Worm (Caenorhabditis elegans) whole organism, young adult: ENCODE data around the gene sto-3.

ENCODE experiments used
- F23B12.7 ChIP-seq: sonication (generic microtip); optimal IDR thresholded peaks from 2 replicates; lab custom pipeline; 2017; ENCODE audit warnings: missing genetic modification characterization, mild to moderate bottlenecking, missing compliant biosample characterization, antibody characterized with exemption, moderate library complexity; ENCODE audit not compliant: insufficient read depth
- Y53F4B.3 ChIP-seq: fragments of 200-800 bp; sonication (Bioruptor generic); IDR thresholded peaks from 2 replicates; pipeline ENCODE4 v1.3.6; 2022; ENCODE audit warnings: missing genetic modification reagents, missing genetic modification characterization, missing compliant biosample characterization
- Y95B8A.8 ChIP-seq: fragments of 200-800 bp; sonication (Bioruptor generic); IDR thresholded peaks from 2 replicates; pipeline ENCODE4 v1.3.6; 2022; ENCODE audit warnings: missing genetic modification reagents, missing genetic modification characterization, missing compliant biosample characterization
- ZK185.1 ChIP-seq: sonication (generic microtip); optimal IDR thresholded peaks from 2 replicates; lab custom pipeline; 2016; ENCODE audit warnings: mild to moderate bottlenecking, missing genetic modification characterization, missing compliant biosample characterization; ENCODE audit not compliant: poor library complexity, severe bottlenecking
- atf-7 ChIP-seq: sonication (generic microtip); optimal IDR thresholded peaks from 2 replicates; lab custom pipeline; 2017; ENCODE audit warnings: mild to moderate bottlenecking, missing genetic modification characterization, missing compliant biosample characterization
- attf-3 ChIP-seq: fragments of 200-800 bp; sonication (Bioruptor generic); conservative IDR thresholded peaks from 2 replicates; pipeline ENCODE4 v1.3.6; 2022; ENCODE audit warnings: missing genetic modification reagents, missing genetic modification characterization, missing compliant biosample characterization
- attf-5 ChIP-seq: fragments of 200-800 bp; sonication (Bioruptor generic); optimal IDR thresholded peaks from 2 replicates; lab custom pipeline; 2018; ENCODE audit warnings: mild to moderate bottlenecking, missing genetic modification characterization, missing compliant biosample characterization
- cebp-1 ChIP-seq, 2 experiments: fragments of 200-800 bp in 1 of 2; sonication (Bioruptor generic) in 1 of 2; sonication (generic microtip) in 1 of 2; IDR thresholded peaks in 1 of 2; optimal IDR thresholded peaks in 1 of 2; 2 replicates each; pipeline versions ENCODE4 v1.3.6 to Lab custom; 2017 to 2022; ENCODE audit warnings: missing compliant biosample characterization in 2 of 2, missing genetic modification characterization in 2 of 2, mild to moderate bottlenecking in 1 of 2, missing genetic modification reagents in 1 of 2, moderate library complexity in 1 of 2
- ceh-100 ChIP-seq: fragments of 200-800 bp; sonication (Bioruptor generic); IDR thresholded peaks from 2 replicates; pipeline ENCODE4 v1.3.6; 2022; ENCODE audit warnings: missing genetic modification reagents, missing genetic modification characterization, missing compliant biosample characterization
- ceh-27 ChIP-seq: fragments of 200-800 bp; sonication (Bioruptor generic); optimal IDR thresholded peaks from 2 replicates; lab custom pipeline; 2018; ENCODE audit warnings: mild to moderate bottlenecking, missing genetic modification characterization, moderate library complexity, missing compliant biosample characterization
- ceh-79 ChIP-seq: sonication (generic microtip); optimal IDR thresholded peaks from 2 replicates; lab custom pipeline; 2017; ENCODE audit warnings: mild to moderate bottlenecking, missing genetic modification characterization, missing compliant biosample characterization
- ceh-91 ChIP-seq: fragments of 200-800 bp; sonication (Bioruptor generic); IDR thresholded peaks from 2 replicates; pipeline ENCODE4 v1.3.6; 2022; ENCODE audit warnings: missing genetic modification reagents, missing genetic modification characterization, missing compliant biosample characterization
- dox-1 ChIP-seq: fragments of 200-800 bp; sonication (Bioruptor generic); IDR thresholded peaks from 2 replicates; pipeline ENCODE4 v1.3.6; 2022; ENCODE audit warnings: missing genetic modification reagents, missing genetic modification characterization, missing compliant biosample characterization
- efl-1 ChIP-seq: fragments of 150-350 bp; optimal IDR thresholded peaks from 2 replicates; lab custom pipeline; 2014; ENCODE audit warnings: missing biosample characterization, missing genetic modification reagents, missing genetic modification characterization
- ekl-4 ChIP-seq: fragments of 200-800 bp; sonication (Bioruptor generic); IDR thresholded peaks from 2 replicates; pipeline ENCODE4 v1.3.6; 2022; ENCODE audit warnings: missing genetic modification reagents, missing genetic modification characterization, missing compliant biosample characterization
- hmg-1.2 ChIP-seq: fragments of 200-800 bp; sonication (Bioruptor generic); IDR thresholded peaks from 2 replicates; pipeline ENCODE4 v1.3.6; 2022; ENCODE audit warnings: missing genetic modification reagents, missing genetic modification characterization, missing compliant biosample characterization
- let-607 ChIP-seq, 2 experiments: fragments of 200-800 bp in 1 of 2; sonication (Bioruptor generic) in 1 of 2; sonication (generic microtip) in 1 of 2; optimal IDR thresholded peaks; 2 replicates each; lab custom pipeline; 2016 to 2018; ENCODE audit warnings: mild to moderate bottlenecking in 2 of 2, missing compliant biosample characterization in 2 of 2, missing genetic modification characterization in 2 of 2, moderate library complexity in 2 of 2, missing genotype in 1 of 2
- lin-26 ChIP-seq: fragments of 200-800 bp; sonication (Bioruptor generic); IDR thresholded peaks from 2 replicates; pipeline ENCODE4 v1.3.6; 2022; ENCODE audit warnings: missing genetic modification reagents, missing genetic modification characterization, missing compliant biosample characterization
- lin-40 ChIP-seq: sonication (generic microtip); optimal IDR thresholded peaks from 2 replicates; lab custom pipeline; 2016; ENCODE audit warnings: missing genetic modification characterization, mild to moderate bottlenecking, missing compliant biosample characterization, missing genotype, missing genetic modification reagents
- madf-3 ChIP-seq: fragments of 200-800 bp; sonication (Bioruptor generic); IDR thresholded peaks from 2 replicates; pipeline ENCODE4 v1.3.6; 2022; ENCODE audit warnings: missing genetic modification reagents, missing genetic modification characterization, missing compliant biosample characterization
- madf-6 ChIP-seq: fragments of 200-800 bp; sonication (Bioruptor generic); IDR thresholded peaks from 2 replicates; pipeline ENCODE4 v1.3.6; 2022; ENCODE audit warnings: missing genetic modification reagents, missing genetic modification characterization, missing compliant biosample characterization
- mcd-1 ChIP-seq: fragments of 200-800 bp; sonication (Bioruptor generic); IDR thresholded peaks from 2 replicates; pipeline ENCODE4 v1.3.6; 2022; ENCODE audit warnings: missing genetic modification reagents, missing genetic modification characterization, missing compliant biosample characterization
- nhr-120 ChIP-seq: fragments of 200-800 bp; sonication (Bioruptor generic); IDR thresholded peaks from 2 replicates; pipeline ENCODE4 v1.3.6; 2022; ENCODE audit warnings: missing genetic modification characterization, missing compliant biosample characterization
- nhr-179 ChIP-seq: sonication (generic microtip); optimal IDR thresholded peaks from 2 replicates; lab custom pipeline; 2016; ENCODE audit warnings: mild to moderate bottlenecking, missing genetic modification characterization, missing compliant biosample characterization
- nhr-80 ChIP-seq: sonication (generic microtip); optimal IDR thresholded peaks from 2 replicates; lab custom pipeline; 2016; ENCODE audit warnings: missing genetic modification characterization, missing compliant biosample characterization
- pha-4 ChIP-seq: fragments of 150-350 bp; sonication (generic microtip); optimal IDR thresholded peaks from 2 replicates; lab custom pipeline; 2014; ENCODE audit warnings: missing biosample characterization, missing genetic modification reagents, missing genetic modification characterization
- snpc-1.1 ChIP-seq: sonication (generic microtip); optimal IDR thresholded peaks from 2 replicates; lab custom pipeline; 2017; ENCODE audit warnings: missing genetic modification characterization, mild to moderate bottlenecking, missing compliant biosample characterization, antibody characterized with exemption, moderate library complexity, missing genotype, missing genetic modification reagents; ENCODE audit not compliant: insufficient read depth
- snpc-4 ChIP-seq, 5 experiments: fragments of 150-350 bp in 1 of 5; sonication (generic microtip) in 4 of 5; optimal IDR thresholded peaks; 2 replicates each; lab custom pipeline; 2014 to 2018; ENCODE audit warnings: missing genetic modification characterization in 5 of 5, missing biosample characterization in 3 of 5, antibody characterized with exemption in 2 of 5, mild to moderate bottlenecking in 2 of 5, missing compliant biosample characterization in 2 of 5, missing genotype in 2 of 5, moderate library complexity in 2 of 5, missing genetic modification reagents in 1 of 5
- tbp1 ChIP-seq: fragments of 200-800 bp; sonication (Bioruptor generic); optimal IDR thresholded peaks from 2 replicates; lab custom pipeline; 2018; ENCODE audit warnings: mild to moderate bottlenecking, missing genetic modification characterization, missing compliant biosample characterization
- unc-130 ChIP-seq: sonication (generic microtip); optimal IDR thresholded peaks from 2 replicates; lab custom pipeline; 2016; ENCODE audit warnings: missing genetic modification reagents, missing genetic modification characterization, missing compliant biosample characterization
- ztf-18 ChIP-seq: sonication (generic microtip); optimal IDR thresholded peaks from 2 replicates; lab custom pipeline; 2016; ENCODE audit warnings: missing genotype, mild to moderate bottlenecking, missing genetic modification characterization, missing compliant biosample characterization

sto-3 gene

DNA sequence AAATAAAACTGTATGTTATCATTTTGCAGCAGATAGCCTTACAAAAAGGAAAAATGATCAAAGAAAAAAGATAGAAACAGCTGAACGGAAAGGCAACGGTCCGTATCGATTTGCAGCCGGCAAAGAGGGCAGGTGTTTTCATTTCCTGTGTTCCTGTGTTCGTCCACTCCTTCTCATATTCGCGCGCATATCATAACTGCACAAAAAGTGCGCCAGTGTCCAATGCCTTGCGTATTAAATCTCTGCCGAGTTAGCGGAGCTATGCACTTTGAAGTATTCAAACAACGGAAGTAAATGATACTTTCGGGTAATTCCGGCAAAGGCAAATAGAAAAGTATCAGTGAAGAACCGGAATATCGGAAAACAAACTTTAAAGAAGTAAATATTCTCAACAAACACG is 40.7 kb upstream of the sto-3 start:
- TF ChIP-seq snpc-1.1 (tag; lab: Kevin White, UChicago) (no peak), ztf-18 (tag; lab: Kevin White, UChicago) (peak; percentile 82), efl-1 (peak; percentile 10), madf-3 (GFP tag; lab: Robert Waterston, UW) (0 out of 2 replicates have a peak, but pooled peaks have one; percentile 17), dox-1 (GFP tag; lab: Robert Waterston, UW) (0 out of 2 replicates have a peak, but pooled peaks have one; percentile 46)

DNA sequence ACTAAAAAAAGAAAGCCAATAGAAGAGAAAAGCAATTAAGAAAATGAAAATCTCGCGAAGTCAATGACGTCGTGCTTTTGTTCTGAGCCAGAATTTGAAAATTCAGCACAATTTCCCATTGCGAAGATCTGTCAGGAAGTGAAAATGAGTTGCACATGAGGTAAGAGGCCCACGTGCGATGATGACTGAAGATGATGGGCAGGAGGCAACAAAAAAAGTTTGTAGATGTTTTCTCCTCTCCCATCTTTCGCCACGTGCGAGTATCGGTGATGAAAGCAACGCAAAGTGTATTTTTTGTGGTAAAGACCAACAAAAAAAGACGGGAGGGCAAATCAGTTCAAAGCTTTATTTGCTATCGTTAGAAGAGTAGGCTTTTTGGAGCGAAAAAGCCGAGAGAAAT is 40.2 kb upstream of the sto-3 start:
- TF ChIP-seq Y53F4B.3 (GFP tag; lab: Robert Waterston, UW): no peak
- no peak for TF ChIP-seq cebp-1 (GFP tag; IDR thresholded peaks at IDR 0.05; lab: Robert Waterston, UW)
- peak; percentile 31 for TF ChIP-seq cebp-1 (tag; optimal IDR thresholded peaks at IDR 0.05; lab: Kevin White, UChicago)
- TF ChIP-seq, all 124 proteins: peak for 1

DNA sequence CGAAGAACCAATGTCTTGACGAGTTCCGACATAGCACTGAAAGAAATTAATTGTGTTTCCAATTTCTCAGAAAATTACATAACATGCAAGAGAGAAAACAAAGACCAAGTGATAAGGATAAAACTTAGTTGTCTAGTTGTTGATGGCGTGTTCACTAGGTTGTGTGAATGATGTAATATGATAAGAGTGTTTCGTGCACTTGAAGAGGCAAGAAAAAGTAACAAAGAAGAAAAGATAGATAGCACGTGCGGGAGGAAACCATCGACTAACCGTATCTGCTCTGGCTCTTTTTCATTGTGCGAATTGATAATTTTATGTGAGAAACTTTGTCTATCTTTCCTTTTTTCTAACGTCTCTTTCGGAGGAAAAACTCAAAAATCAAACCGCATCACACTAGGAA is 39.7 kb upstream of the sto-3 start, which contains the start of gene sfxn-1.5:
sfxn-1.5 (minus strand) TSS at position 36 of the 400 bp plus-strand sequence.
- TF ChIP-seq tbp1 (GFP tag; lab: Kevin White, UChicago) (peak; percentile 7), dox-1 (GFP tag; lab: Robert Waterston, UW) (peak; percentile 35; the same call in 1 of the 2 replicates), nhr-80 (tag; lab: Kevin White, UChicago) (peak; percentile 94), ceh-100 (no peak), pha-4 (tag; lab: Kevin White, UChicago) (no peak), let-607 (tag; optimal IDR thresholded peaks at IDR 0.05; lab: Kevin White, UChicago) (peak in 1 of 2 experiments; percentile 50), atf-7 (peak; percentile 31)

DNA sequence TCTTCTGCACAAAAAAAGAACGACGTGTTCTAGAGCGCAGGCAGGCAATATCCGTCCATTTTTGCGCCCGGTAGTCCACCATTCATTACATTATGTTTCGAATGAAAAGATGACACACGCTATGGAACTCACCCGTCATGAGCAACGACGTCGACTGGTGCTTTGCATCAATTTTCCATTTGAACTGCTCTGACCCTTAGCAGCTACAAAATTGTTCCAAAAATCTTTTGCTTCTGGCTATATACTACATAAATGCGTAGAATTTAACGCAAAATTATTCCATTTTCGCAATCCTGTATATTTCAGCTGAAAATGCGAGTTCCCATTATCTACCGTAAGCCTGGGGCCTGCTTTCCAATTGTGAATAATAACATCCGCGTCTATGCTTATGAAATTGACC is 36.4 kb upstream of the sto-3 start, which contains the start of gene T04F8.3:
T04F8.3 (plus strand) TSS at position 301 of the 400 bp plus-strand sequence.
- TF ChIP-seq nhr-179 (tag; lab: Kevin White, UChicago) (no peak), nhr-120 (GFP tag; lab: Robert Waterston, UW) (no peak), attf-3 (GFP tag; lab: Robert Waterston, UW) (no peak), madf-6 (GFP tag; lab: Robert Waterston, UW) (no peak)

DNA sequence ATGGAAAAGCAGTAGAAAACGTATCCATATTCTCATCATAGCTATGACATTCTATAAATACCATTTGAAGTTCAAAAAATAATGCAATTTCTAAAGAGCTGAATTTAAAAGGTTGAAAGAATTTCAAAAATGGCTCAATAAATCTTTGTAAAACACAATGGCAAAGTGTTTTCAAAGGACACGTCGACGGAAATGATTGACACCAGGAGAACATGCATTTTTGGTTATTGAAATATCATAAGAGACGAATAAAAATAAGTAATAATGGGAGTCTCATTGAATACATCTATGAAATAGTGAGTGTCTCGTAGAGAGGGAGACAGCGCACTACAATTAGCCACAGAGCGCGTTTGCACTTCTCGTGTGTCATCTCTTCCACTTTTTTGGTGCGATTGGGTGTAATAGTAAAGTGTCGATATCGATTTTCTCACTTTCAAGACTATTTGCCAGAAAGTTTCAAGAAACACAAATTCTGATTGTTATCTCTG is 34.7 kb upstream of the sto-3 start, which contains the start of gene T04F8.2:
T04F8.2 (minus strand) TSS at position 51 of the 488 bp plus-strand sequence.
- TF ChIP-seq mcd-1 (GFP tag; lab: Robert Waterston, UW): peak; percentile 92
- no peak for TF ChIP-seq snpc-4 (GFP tag; optimal IDR thresholded peaks at IDR 0.05; lab: Kevin White, UChicago)
- TF ChIP-seq snpc-4 (tag; optimal IDR thresholded peaks at IDR 0.05; lab: Kevin White, UChicago): peak in 1 of 4 experiments; percentile 32
- peak; percentile 64 for TF ChIP-seq ZK185.1 (tag; lab: Kevin White, UChicago)
- no peak for TF ChIP-seq ekl-4 (GFP tag; lab: Robert Waterston, UW)
- TF ChIP-seq nhr-80 (tag; lab: Kevin White, UChicago): peak; percentile 91
- TF ChIP-seq dox-1 (GFP tag; lab: Robert Waterston, UW): peak; percentile 52; the same call in 1 of the 2 replicates
- peak; percentile 37; the same call in 1 of the 2 replicates for TF ChIP-seq lin-26
- TF ChIP-seq Y95B8A.8 (GFP tag; lab: Robert Waterston, UW): no peak
- TF ChIP-seq ceh-79: no peak
- TF ChIP-seq ceh-91 (GFP tag; lab: Robert Waterston, UW): no peak
- TF ChIP-seq attf-5 (GFP tag; lab: Kevin White, UChicago): peak; percentile 52
- peak; percentile 94 for TF ChIP-seq let-607 (tag; optimal IDR thresholded peaks at IDR 0.05; lab: Kevin White, UChicago)
- TF ChIP-seq cebp-1 (GFP tag; IDR thresholded peaks at IDR 0.05; lab: Robert Waterston, UW): no peak
- TF ChIP-seq cebp-1 (tag; optimal IDR thresholded peaks at IDR 0.05; lab: Kevin White, UChicago): peak; percentile 67
- peak; percentile 53 for TF ChIP-seq F23B12.7
- peak; percentile 39 for TF ChIP-seq ceh-27
- peak; percentile 67 for TF ChIP-seq lin-40 (tag; lab: Kevin White, UChicago)
- no peak for TF ChIP-seq unc-130 (GFP tag; lab: Kevin White, UChicago)
- peak; percentile 40; the same call in 1 of the 2 replicates for TF ChIP-seq hmg-1.2 (GFP tag; lab: Robert Waterston, UW)
- TF ChIP-seq, all 124 proteins: peak for 13
